Fruit fly (Drosophila melanogaster): ENCODE results near the gene His2Av.

- TF ChIP-seq CG8478 (optimal IDR thresholded peaks at IDR 0.05) (no peak), Dll (optimal IDR thresholded peaks at IDR 0.05) (no peak), psq (optimal IDR thresholded peaks at IDR 0.05) (no peak), usp (GFP tag; optimal IDR thresholded peaks at IDR 0.05) (no peak), pan (optimal IDR thresholded peaks at IDR 0.05) (no peak)
These were observed 27.0 kb downstream of the His2Av start for dm6 chr3R:26893621-26894316.

All from whole organism.